Worm (Caenorhabditis elegans) whole organism, L1 larva: Measurements from ENCODE around the gene btbd-10.
A peak's percentile ranks its signal among the peaks of the same experiment; 100 is the strongest.

Source experiments
- C04F5.9 ChIP-seq: sonication (generic microtip); optimal IDR thresholded peaks from 2 replicates; lab custom pipeline; 2016; ENCODE audit warnings: missing genetic modification characterization, missing compliant biosample characterization
- F16B12.6 ChIP-seq: fragments of 150-350 bp; optimal IDR thresholded peaks from 2 replicates; lab custom pipeline; 2014; ENCODE audit warnings: missing biosample characterization, missing genetic modification characterization
- alr-1 ChIP-seq: fragments of 200-800 bp; sonication (Bioruptor generic); optimal IDR thresholded peaks from 2 replicates; lab custom pipeline; 2018; ENCODE audit warnings: borderline replicate concordance, mild to moderate bottlenecking, missing genetic modification characterization, missing compliant biosample characterization
- ceh-8 ChIP-seq: fragments of 200-800 bp; sonication (Bioruptor generic); optimal IDR thresholded peaks from 2 replicates; lab custom pipeline; 2018; ENCODE audit warnings: mild to moderate bottlenecking, missing genetic modification characterization, moderate library complexity, missing compliant biosample characterization
- ceh-82 ChIP-seq, 3 experiments: fragments of 150-350 bp in 1 of 3; sonication (generic microtip) in 2 of 3; optimal IDR thresholded peaks; 2 replicates each; lab custom pipeline; 2014 to 2017; ENCODE audit warnings: missing biosample characterization in 3 of 3, missing genetic modification characterization in 3 of 3
- ceh-88 ChIP-seq: fragments of 200-800 bp; sonication (Bioruptor generic); IDR thresholded peaks from 2 replicates; pipeline ENCODE4 v1.3.6; 2022; ENCODE audit warnings: missing genetic modification characterization, missing compliant biosample characterization
- dpl-1 ChIP-seq, 3 experiments: fragments of 150-350 bp in 2 of 3; sonication (generic microtip) in 1 of 3; optimal IDR thresholded peaks; 2 replicates each; lab custom pipeline; 2014 to 2017; ENCODE audit warnings: missing biosample characterization in 3 of 3, missing genetic modification characterization in 3 of 3, missing genetic modification reagents in 3 of 3
- efl-1 ChIP-seq, 4 experiments: fragments of 150-350 bp; optimal IDR thresholded peaks in 3 of 4; peaks in 1 of 4; 1 replicate in 1 of 4; 2 replicates in 3 of 4; lab custom pipeline; 2014; ENCODE audit warnings: missing biosample characterization in 2 of 4, missing genetic modification characterization in 2 of 4, missing genetic modification reagents in 2 of 4
- egl-13 ChIP-seq: sonication (generic microtip); optimal IDR thresholded peaks from 2 replicates; lab custom pipeline; 2016; ENCODE audit warnings: missing genotype, missing genetic modification reagents, missing genetic modification characterization, missing compliant biosample characterization
- elt-2 ChIP-seq: sonication (generic microtip); optimal IDR thresholded peaks from 2 replicates; lab custom pipeline; 2016; ENCODE audit warnings: missing genetic modification characterization, mild to moderate bottlenecking, inconsistent platforms, missing compliant biosample characterization, missing genetic modification reagents
- ets-5 ChIP-seq: fragments of 200-800 bp; sonication (Bioruptor generic); IDR thresholded peaks from 2 replicates; pipeline ENCODE4 v1.3.6; 2022; ENCODE audit warnings: missing genetic modification characterization, missing compliant biosample characterization
- fkh-10 ChIP-seq: sonication (generic microtip); optimal IDR thresholded peaks from 2 replicates; lab custom pipeline; 2017; ENCODE audit warnings: missing biosample characterization, missing genetic modification reagents, missing genetic modification characterization
- fkh-8 ChIP-seq: sonication (generic microtip); optimal IDR thresholded peaks from 2 replicates; lab custom pipeline; 2016; ENCODE audit warnings: mild to moderate bottlenecking, missing genetic modification characterization, missing compliant biosample characterization
- fos-1 ChIP-seq: fragments of 150-350 bp; optimal IDR thresholded peaks from 2 replicates; lab custom pipeline; 2014; ENCODE audit warnings: missing biosample characterization, missing genetic modification characterization
- hpl-2 ChIP-seq: fragments of 150-350 bp; optimal IDR thresholded peaks from 2 replicates; lab custom pipeline; 2014; ENCODE audit warnings: missing biosample characterization, missing genetic modification reagents, missing genetic modification characterization
- jun-1 ChIP-seq: fragments of 150-350 bp; optimal IDR thresholded peaks from 2 replicates; lab custom pipeline; 2014; ENCODE audit warnings: missing biosample characterization, missing genetic modification reagents, missing genetic modification characterization
- lin-13 ChIP-seq: fragments of 150-350 bp; optimal IDR thresholded peaks from 2 replicates; lab custom pipeline; 2014; ENCODE audit warnings: missing biosample characterization, missing genetic modification reagents, missing genetic modification characterization
- lin-15B ChIP-seq: fragments of 150-350 bp; sonication (generic microtip); optimal IDR thresholded peaks from 3 replicates; lab custom pipeline; 2014; ENCODE audit warnings: missing biosample characterization, missing genetic modification characterization
- lin-35 ChIP-seq, 2 experiments: fragments of 150-350 bp; optimal IDR thresholded peaks; 2 replicates each; lab custom pipeline; 2014; ENCODE audit warnings: missing biosample characterization in 2 of 2, missing genetic modification characterization in 2 of 2, missing genetic modification reagents in 2 of 2
- lin-39 ChIP-seq: fragments of 150-350 bp; optimal IDR thresholded peaks from 2 replicates; lab custom pipeline; 2014; ENCODE audit warnings: missing biosample characterization, missing genetic modification reagents, missing genetic modification characterization
- lsy-2 ChIP-seq, 2 experiments: fragments of 150-350 bp; optimal IDR thresholded peaks; 2 replicates each; lab custom pipeline; 2014; ENCODE audit warnings: missing biosample characterization in 2 of 2, missing genetic modification characterization in 2 of 2
- mab-9 ChIP-seq: fragments of 200-800 bp; sonication (Bioruptor generic); IDR thresholded peaks from 2 replicates; pipeline ENCODE4 v1.3.6; 2022; ENCODE audit warnings: missing genetic modification reagents, missing genetic modification characterization, missing compliant biosample characterization
- mef-2 ChIP-seq: fragments of 150-350 bp; optimal IDR thresholded peaks from 2 replicates; lab custom pipeline; 2014; ENCODE audit warnings: missing biosample characterization, missing genetic modification characterization
- mep-1 ChIP-seq: fragments of 150-350 bp; optimal IDR thresholded peaks from 2 replicates; lab custom pipeline; 2014; ENCODE audit warnings: missing biosample characterization, missing genetic modification characterization
- nhr-20 ChIP-seq: sonication (generic microtip); optimal IDR thresholded peaks from 2 replicates; lab custom pipeline; 2016; ENCODE audit warnings: mild to moderate bottlenecking, missing genetic modification characterization, missing compliant biosample characterization
- nhr-47 ChIP-seq: sonication (generic microtip); optimal IDR thresholded peaks from 2 replicates; lab custom pipeline; 2016; ENCODE audit warnings: mild to moderate bottlenecking, missing genetic modification characterization, moderate library complexity, missing compliant biosample characterization
- nhr-71 ChIP-seq: sonication (generic microtip); optimal IDR thresholded peaks from 2 replicates; lab custom pipeline; 2016; ENCODE audit warnings: mild to moderate bottlenecking, missing genetic modification characterization, moderate library complexity, missing compliant biosample characterization
- nhr-85 ChIP-seq: sonication (generic microtip); peaks from one replicate; lab custom pipeline; 2016; ENCODE audit warnings: missing genetic modification characterization, inconsistent platforms, missing compliant biosample characterization
- pag-3 ChIP-seq: sonication (generic microtip); optimal IDR thresholded peaks from 2 replicates; lab custom pipeline; 2017; ENCODE audit warnings: missing genetic modification characterization, mild to moderate bottlenecking, missing compliant biosample characterization, antibody characterized with exemption, borderline replicate concordance; ENCODE audit not compliant: insufficient read depth
- rnt-1 ChIP-seq: sonication (generic microtip); optimal IDR thresholded peaks from 2 replicates; lab custom pipeline; 2016; ENCODE audit warnings: mild to moderate bottlenecking, missing genetic modification characterization, moderate library complexity, missing compliant biosample characterization
- skn-1 ChIP-seq: fragments of 150-350 bp; optimal IDR thresholded peaks from 2 replicates; lab custom pipeline; 2014; ENCODE audit warnings: missing biosample characterization, missing genetic modification characterization
- snu-23 ChIP-seq: sonication (generic microtip); optimal IDR thresholded peaks from 2 replicates; lab custom pipeline; 2016; ENCODE audit warnings: missing genetic modification characterization, missing compliant biosample characterization
- tbx-2 ChIP-seq: sonication (generic microtip); optimal IDR thresholded peaks from 2 replicates; lab custom pipeline; 2016; ENCODE audit warnings: missing genetic modification characterization, missing compliant biosample characterization
- vab-15 ChIP-seq: sonication (generic microtip); optimal IDR thresholded peaks from 2 replicates; lab custom pipeline; 2017; ENCODE audit warnings: missing genotype, mild to moderate bottlenecking, missing genetic modification characterization, missing compliant biosample characterization

The btbd-10 gene

ce11 chrII:4946775-4947174 is 42.0 kb downstream of the btbd-10 start:
- TF ChIP-seq mab-9 (GFP tag; lab: Robert Waterston, UW), result no peak
- TF ChIP-seq fkh-10 (GFP tag; lab: Kevin White, UChicago), result no peak
- TF ChIP-seq lin-39 (tag; lab: Kevin White, UChicago), result no peak
- peak; percentile 16 for TF ChIP-seq skn-1 (tag; lab: Kevin White, UChicago)
- peak; percentile 23 to 37 for TF ChIP-seq lin-35 (GFP tag; optimal IDR thresholded peaks at IDR 0.05; lab: Kevin White, UChicago)
- TF ChIP-seq rnt-1, result peak; percentile 12
- peak in 1 of 2 experiments; percentile 41 for TF ChIP-seq lsy-2 (tag; optimal IDR thresholded peaks at IDR 0.05; lab: Kevin White, UChicago)
- no peak for TF ChIP-seq ceh-8 (GFP tag; lab: Kevin White, UChicago)
- TF ChIP-seq nhr-71 (tag; lab: Kevin White, UChicago), result peak; percentile 6
- TF ChIP-seq F16B12.6 (tag; lab: Kevin White, UChicago), result peak; percentile 84
- TF ChIP-seq efl-1 (optimal IDR thresholded peaks at IDR 0.05; lab: Kevin White, UChicago), result peak; percentile 31 to 43
- TF ChIP-seq efl-1 (GFP tag; optimal IDR thresholded peaks at IDR 0.05 in 1 of 2; lab: Kevin White, UChicago), result peak; percentile 49 to 88
- no peak for TF ChIP-seq lin-15B (tag; lab: Kevin White, UChicago)
- peak; percentile 40 for TF ChIP-seq snu-23 (GFP tag; lab: Kevin White, UChicago)
- peak in 2 of 3 experiments; percentile 39 to 40 for TF ChIP-seq dpl-1 (GFP tag; optimal IDR thresholded peaks at IDR 0.05; lab: Kevin White, UChicago)
- TF ChIP-seq mep-1, result peak; percentile 38

- TF ChIP-seq tbx-2 (tag; lab: Kevin White, UChicago) (no peak), F16B12.6 (tag; lab: Kevin White, UChicago) (no peak), hpl-2 (GFP tag; lab: Kevin White, UChicago) (no peak), fkh-8 (no peak), nhr-85 (tag; lab: Kevin White, UChicago) (peak; percentile 59), jun-1 (tag; lab: Kevin White, UChicago) (no peak), elt-2 (peak; percentile 7)
Measured at ce11 chrII:4948118-4948517, 43.3 kb downstream of the btbd-10 start.

DNA sequence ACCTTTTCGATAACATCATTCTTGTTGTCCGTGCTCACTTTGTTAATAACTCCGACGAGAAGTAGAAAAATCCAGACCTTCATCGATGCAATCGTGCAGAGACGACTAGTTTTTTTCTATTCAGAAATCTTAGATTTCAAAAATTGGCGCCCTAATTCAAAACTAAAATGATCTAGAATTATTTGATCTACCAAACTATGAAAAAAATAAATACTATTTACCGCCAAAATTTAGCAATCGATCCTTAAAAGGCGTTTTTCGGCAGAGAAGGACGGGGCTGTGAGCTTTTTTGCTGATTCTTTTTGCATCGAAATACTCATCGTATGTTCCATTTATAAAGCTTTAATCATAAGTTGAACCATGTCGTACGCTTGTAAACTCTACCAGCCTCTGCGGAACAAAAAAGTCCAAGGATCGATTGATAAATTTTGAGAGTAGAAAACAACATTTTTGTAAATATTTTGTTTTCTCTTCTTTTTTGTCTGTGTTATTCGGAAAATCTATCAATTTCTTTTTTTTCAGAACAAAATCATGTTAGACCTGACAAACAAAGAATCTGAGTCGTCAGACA is 44.7 kb downstream of the btbd-10 start, which contains the start of the genes try-1 and zyg-12:
TSS of gene try-1 (minus strand) at position 148 of the 571 bp plus-strand sequence.
TSS of gene zyg-12 (plus strand) at position 521 of the 571 bp plus-strand sequence.
- no peak for TF ChIP-seq egl-13
- TF ChIP-seq nhr-20 (tag; lab: Kevin White, UChicago), result no peak
- no peak for TF ChIP-seq ets-5
- TF ChIP-seq ceh-88 (GFP tag; lab: Robert Waterston, UW), result no peak
- no peak for TF ChIP-seq alr-1 (tag; lab: Kevin White, UChicago)
- no peak for TF ChIP-seq mef-2 (tag; lab: Kevin White, UChicago)

DNA sequence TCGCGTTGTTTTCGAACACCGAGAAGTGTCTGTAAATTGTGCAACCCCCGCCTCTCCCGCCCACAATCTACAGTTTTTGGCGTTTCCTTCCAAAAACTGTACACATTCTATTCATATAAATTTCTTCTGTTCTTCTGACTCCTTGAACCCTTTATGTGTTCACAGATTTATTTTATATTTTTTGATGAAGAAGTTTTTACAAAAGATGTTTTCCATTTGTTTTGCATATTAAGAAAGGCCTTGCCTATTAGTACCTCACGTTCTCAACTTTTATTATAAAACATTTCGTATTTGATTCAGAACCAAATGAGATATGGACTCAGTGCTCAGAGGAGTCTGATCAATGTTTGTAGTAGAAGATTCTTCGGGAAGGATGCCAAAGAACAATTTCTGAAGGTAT is 48.5 kb downstream of the btbd-10 start, which contains the start of gene ndx-3:
TSS of gene ndx-3 (plus strand) at position 301 of the 400 bp plus-strand sequence.
- TF ChIP-seq nhr-47 (tag; lab: Kevin White, UChicago), result no peak
- TF ChIP-seq fkh-10 (GFP tag; lab: Kevin White, UChicago), result no peak
- no peak for TF ChIP-seq ceh-82 (tag; optimal IDR thresholded peaks at IDR 0.05; lab: Kevin White, UChicago)
- TF ChIP-seq mep-1, result no peak
- TF ChIP-seq pag-3, result no peak
- no peak for TF ChIP-seq rnt-1
- no peak for TF ChIP-seq lin-13 (GFP tag; lab: Kevin White, UChicago)
- TF ChIP-seq fos-1 (tag; lab: Kevin White, UChicago), result no peak
- TF ChIP-seq vab-15 (tag; lab: Kevin White, UChicago), result no peak
- TF ChIP-seq lsy-2 (tag; optimal IDR thresholded peaks at IDR 0.05; lab: Kevin White, UChicago), result no peak
- no peak for TF ChIP-seq C04F5.9 (tag; lab: Kevin White, UChicago)
